Worm (Caenorhabditis elegans) whole organism, L1 larva: ENCODE measurements around the gene F35C11.3.

ENCODE experiments used
- C34B4.2 ChIP-seq: sonication (generic microtip); optimal IDR thresholded peaks from 2 replicates; lab custom pipeline; 2017; ENCODE audit warnings: mild to moderate bottlenecking, missing genetic modification characterization, missing compliant biosample characterization
- Y116A8C.19 ChIP-seq: sonication (generic microtip); optimal IDR thresholded peaks from 2 replicates; lab custom pipeline; 2016; ENCODE audit warnings: missing compliant biosample characterization, missing genetic modification characterization, borderline replicate concordance
- blmp-1 ChIP-seq: fragments of 150-350 bp; optimal IDR thresholded peaks from 2 replicates; lab custom pipeline; 2014; ENCODE audit warnings: missing biosample characterization, missing genetic modification characterization
- ceh-8 ChIP-seq: fragments of 200-800 bp; sonication (Bioruptor generic); optimal IDR thresholded peaks from 2 replicates; lab custom pipeline; 2018; ENCODE audit warnings: mild to moderate bottlenecking, missing genetic modification characterization, moderate library complexity, missing compliant biosample characterization
- ceh-90 ChIP-seq: sonication (generic microtip); optimal IDR thresholded peaks from 2 replicates; lab custom pipeline; 2016; ENCODE audit warnings: missing genetic modification characterization, missing compliant biosample characterization
- dsc-1 ChIP-seq: sonication (generic microtip); optimal IDR thresholded peaks from 2 replicates; lab custom pipeline; 2016; ENCODE audit warnings: mild to moderate bottlenecking, missing genetic modification characterization, missing compliant biosample characterization
- efl-1 ChIP-seq, 4 experiments: fragments of 150-350 bp; optimal IDR thresholded peaks in 3 of 4; peaks in 1 of 4; 1 replicate in 1 of 4; 2 replicates in 3 of 4; lab custom pipeline; 2014; ENCODE audit warnings: missing biosample characterization in 2 of 4, missing genetic modification characterization in 2 of 4, missing genetic modification reagents in 2 of 4
- egl-27 ChIP-seq, 2 experiments: fragments of 150-350 bp in 1 of 2; sonication (generic microtip); optimal IDR thresholded peaks; 3 replicates each; lab custom pipeline; 2017 to 2018; ENCODE audit warnings: missing biosample characterization in 2 of 2, missing genetic modification characterization in 2 of 2, missing genetic modification reagents in 2 of 2
- elt-2 ChIP-seq: sonication (generic microtip); optimal IDR thresholded peaks from 2 replicates; lab custom pipeline; 2016; ENCODE audit warnings: missing genetic modification characterization, mild to moderate bottlenecking, inconsistent platforms, missing compliant biosample characterization, missing genetic modification reagents
- fkh-10 ChIP-seq: sonication (generic microtip); optimal IDR thresholded peaks from 2 replicates; lab custom pipeline; 2017; ENCODE audit warnings: missing biosample characterization, missing genetic modification reagents, missing genetic modification characterization
- hlh-17 ChIP-seq: fragments of 200-800 bp; sonication (Bioruptor generic); optimal IDR thresholded peaks from 2 replicates; lab custom pipeline; 2018; ENCODE audit warnings: missing genetic modification characterization, mild to moderate bottlenecking, missing compliant biosample characterization, moderate library complexity, borderline replicate concordance
- hlh-4 ChIP-seq: sonication (generic microtip); optimal IDR thresholded peaks from 2 replicates; lab custom pipeline; 2016; ENCODE audit warnings: mild to moderate bottlenecking, missing genetic modification characterization, missing compliant biosample characterization
- irx-1 ChIP-seq: sonication (generic microtip); optimal IDR thresholded peaks from 2 replicates; lab custom pipeline; 2016; ENCODE audit warnings: missing genetic modification characterization, missing compliant biosample characterization
- isw-1 ChIP-seq: fragments of 200-800 bp; sonication (Bioruptor generic); IDR thresholded peaks from 2 replicates; pipeline ENCODE4 v1.3.6; 2022; ENCODE audit warnings: missing genetic modification characterization, missing compliant biosample characterization
- jun-1 ChIP-seq: fragments of 150-350 bp; optimal IDR thresholded peaks from 2 replicates; lab custom pipeline; 2014; ENCODE audit warnings: missing biosample characterization, missing genetic modification reagents, missing genetic modification characterization
- lir-3 ChIP-seq: sonication (generic microtip); optimal IDR thresholded peaks from 2 replicates; lab custom pipeline; 2016; ENCODE audit warnings: mild to moderate bottlenecking, missing genetic modification characterization, moderate library complexity, missing compliant biosample characterization; ENCODE audit not compliant: poor library complexity
- lsy-2 ChIP-seq, 2 experiments: fragments of 150-350 bp; optimal IDR thresholded peaks; 2 replicates each; lab custom pipeline; 2014; ENCODE audit warnings: missing biosample characterization in 2 of 2, missing genetic modification characterization in 2 of 2
- mab-9 ChIP-seq: fragments of 200-800 bp; sonication (Bioruptor generic); IDR thresholded peaks from 2 replicates; pipeline ENCODE4 v1.3.6; 2022; ENCODE audit warnings: missing genetic modification reagents, missing genetic modification characterization, missing compliant biosample characterization
- mdl-1 ChIP-seq, 2 experiments: fragments of 150-350 bp; optimal IDR thresholded peaks; 2 replicates each; lab custom pipeline; 2014 to 2017; ENCODE audit warnings: missing biosample characterization in 2 of 2, missing genetic modification characterization in 2 of 2, inconsistent platforms in 1 of 2
- nhr-11 ChIP-seq: fragments of 150-350 bp; optimal IDR thresholded peaks from 2 replicates; lab custom pipeline; 2014; ENCODE audit warnings: missing biosample characterization, missing genetic modification characterization
- nhr-19 ChIP-seq: fragments of 200-800 bp; sonication (Bioruptor generic); conservative IDR thresholded peaks from 2 replicates; pipeline ENCODE4 v1.3.6; 2022; ENCODE audit warnings: missing genetic modification characterization, missing compliant biosample characterization
- nhr-47 ChIP-seq: sonication (generic microtip); optimal IDR thresholded peaks from 2 replicates; lab custom pipeline; 2016; ENCODE audit warnings: mild to moderate bottlenecking, missing genetic modification characterization, moderate library complexity, missing compliant biosample characterization
- nhr-76 ChIP-seq: sonication (generic microtip); optimal IDR thresholded peaks from 2 replicates; lab custom pipeline; 2017; ENCODE audit warnings: missing biosample characterization, missing genetic modification characterization
- nhr-85 ChIP-seq: sonication (generic microtip); peaks from one replicate; lab custom pipeline; 2016; ENCODE audit warnings: missing genetic modification characterization, inconsistent platforms, missing compliant biosample characterization
- pag-3 ChIP-seq: sonication (generic microtip); optimal IDR thresholded peaks from 2 replicates; lab custom pipeline; 2017; ENCODE audit warnings: missing genetic modification characterization, mild to moderate bottlenecking, missing compliant biosample characterization, antibody characterized with exemption, borderline replicate concordance; ENCODE audit not compliant: insufficient read depth
- pax-3 ChIP-seq: fragments of 200-800 bp; sonication (Bioruptor generic); optimal IDR thresholded peaks from 2 replicates; lab custom pipeline; 2018; ENCODE audit warnings: mild to moderate bottlenecking, missing genetic modification characterization, moderate library complexity, missing compliant biosample characterization
- pqm-1 ChIP-seq: sonication (generic microtip); optimal IDR thresholded peaks from 3 replicates; lab custom pipeline; 2017; ENCODE audit warnings: missing biosample characterization, missing genetic modification characterization
- rnt-1 ChIP-seq: sonication (generic microtip); optimal IDR thresholded peaks from 2 replicates; lab custom pipeline; 2016; ENCODE audit warnings: mild to moderate bottlenecking, missing genetic modification characterization, moderate library complexity, missing compliant biosample characterization
- snpc-4 ChIP-seq: fragments of 150-350 bp; optimal IDR thresholded peaks from 2 replicates; lab custom pipeline; 2014; ENCODE audit warnings: missing biosample characterization, missing genetic modification characterization
- sox-4 ChIP-seq: sonication (generic microtip); optimal IDR thresholded peaks from 2 replicates; lab custom pipeline; 2016; ENCODE audit warnings: missing genetic modification characterization, missing compliant biosample characterization
- sup-37 ChIP-seq: fragments of 200-800 bp; sonication (Bioruptor generic); optimal IDR thresholded peaks from 2 replicates; lab custom pipeline; 2018; ENCODE audit warnings: mild to moderate bottlenecking, missing genetic modification characterization, missing compliant biosample characterization
- unc-30 ChIP-seq: sonication (generic microtip); optimal IDR thresholded peaks from 2 replicates; lab custom pipeline; 2017; ENCODE audit warnings: missing biosample characterization, missing genetic modification characterization
- unc-86 ChIP-seq: sonication (generic microtip); optimal IDR thresholded peaks from 2 replicates; lab custom pipeline; 2016; ENCODE audit warnings: missing genetic modification characterization, missing compliant biosample characterization
- xbp-1 ChIP-seq: sonication (generic microtip); optimal IDR thresholded peaks from 2 replicates; lab custom pipeline; 2016; ENCODE audit warnings: missing genetic modification characterization, missing compliant biosample characterization
- zip-4 ChIP-seq: fragments of 200-800 bp; sonication (Bioruptor generic); optimal IDR thresholded peaks from 2 replicates; lab custom pipeline; 2018; ENCODE audit warnings: mild to moderate bottlenecking, missing genetic modification characterization, moderate library complexity, missing compliant biosample characterization

F35C11.3 gene

ce11 chrII:8204039-8204438 is 42.5 kb upstream of the F35C11.3 start, which contains the start of gene col-76:
Gene col-76, plus strand, starts transcription at chrII:8204339.
- TF ChIP-seq nhr-19 (GFP tag; lab: Robert Waterston, UW) (no peak), sox-4 (tag; lab: Kevin White, UChicago) (no peak), xbp-1 (tag; lab: Kevin White, UChicago) (no peak), nhr-76 (no peak), nhr-11 (tag; lab: Kevin White, UChicago) (no peak), unc-86 (tag; lab: Kevin White, UChicago) (no peak), nhr-85 (tag; lab: Kevin White, UChicago) (no peak), rnt-1 (tag; lab: Kevin White, UChicago) (no peak), Y116A8C.19 (no peak), lir-3 (no peak)
- TF ChIP-seq, all 84 proteins: peak for 0

- no peak for TF ChIP-seq irx-1 (tag; lab: Kevin White, UChicago)
- no peak for TF ChIP-seq C34B4.2
- no peak for TF ChIP-seq nhr-47 (tag; lab: Kevin White, UChicago)
- no peak for TF ChIP-seq hlh-17 (GFP tag; lab: Kevin White, UChicago)
- no peak for TF ChIP-seq isw-1 (GFP tag; lab: Robert Waterston, UW)
- TF ChIP-seq pax-3 = no peak
- no peak for TF ChIP-seq efl-1 (optimal IDR thresholded peaks at IDR 0.05; lab: Kevin White, UChicago)
- TF ChIP-seq efl-1 (GFP tag; optimal IDR thresholded peaks at IDR 0.05 in 1 of 2; lab: Kevin White, UChicago) = peak in 1 of 2 experiments; percentile 79
- no peak for TF ChIP-seq lir-3
- TF ChIP-seq snpc-4 (tag; lab: Kevin White, UChicago) = no peak
- peak; percentile 30 for TF ChIP-seq elt-2
- TF ChIP-seq lsy-2 (tag; optimal IDR thresholded peaks at IDR 0.05; lab: Kevin White, UChicago) = no peak
Measured at ce11 chrII:8205612-8206011, 41.0 kb upstream of the F35C11.3 start.

ce11 chrII:8209476-8209875 is 37.1 kb upstream of the F35C11.3 start, which contains the start of gene M110.8:
Gene M110.8, minus strand, starts transcription at chrII:8209576.
- no peak for TF ChIP-seq pqm-1 (tag; lab: Kevin White, UChicago)
- no peak for TF ChIP-seq ceh-90 (tag; lab: Kevin White, UChicago)
- no peak for TF ChIP-seq egl-27 (tag; optimal IDR thresholded peaks at IDR 0.05; lab: Kevin White, UChicago)
- TF ChIP-seq isw-1 (GFP tag; lab: Robert Waterston, UW) = no peak
- TF ChIP-seq nhr-47 (tag; lab: Kevin White, UChicago) = no peak

ce11 chrII:8212680-8213079 is 33.9 kb upstream of the F35C11.3 start, which contains the start of gene twk-3:
Gene twk-3, minus strand, starts transcription at chrII:8212780.
- TF ChIP-seq zip-4 (GFP tag; lab: Kevin White, UChicago) = no peak
- no peak for TF ChIP-seq mab-9 (GFP tag; lab: Robert Waterston, UW)
- TF ChIP-seq pag-3 (tag; lab: Kevin White, UChicago) = no peak
- no peak for TF ChIP-seq sup-37 (GFP tag; lab: Kevin White, UChicago)
- TF ChIP-seq efl-1 (optimal IDR thresholded peaks at IDR 0.05; lab: Kevin White, UChicago) = no peak
- TF ChIP-seq efl-1 (GFP tag; optimal IDR thresholded peaks at IDR 0.05 in 1 of 2; lab: Kevin White, UChicago) = no peak

- TF ChIP-seq snpc-4 (tag; lab: Kevin White, UChicago) = no peak
- no peak for TF ChIP-seq blmp-1
- TF ChIP-seq ceh-8 (GFP tag; lab: Kevin White, UChicago) = no peak
- TF ChIP-seq unc-30 (tag; lab: Kevin White, UChicago) = no peak
- TF ChIP-seq pag-3 (tag; lab: Kevin White, UChicago) = no peak
- no peak for TF ChIP-seq fkh-10 (GFP tag; lab: Kevin White, UChicago)
- TF ChIP-seq dsc-1 (tag; lab: Kevin White, UChicago) = no peak
- TF ChIP-seq egl-27 (tag; optimal IDR thresholded peaks at IDR 0.05; lab: Kevin White, UChicago) = no peak
- no peak for TF ChIP-seq xbp-1 (tag; lab: Kevin White, UChicago)
- TF ChIP-seq hlh-17 (GFP tag; lab: Kevin White, UChicago) = no peak
- no peak for TF ChIP-seq jun-1 (tag; lab: Kevin White, UChicago)
- TF ChIP-seq mdl-1 (tag; optimal IDR thresholded peaks at IDR 0.05; lab: Kevin White, UChicago) = no peak
- TF ChIP-seq hlh-4 (tag; lab: Kevin White, UChicago) = no peak
- TF ChIP-seq lsy-2 (tag; optimal IDR thresholded peaks at IDR 0.05; lab: Kevin White, UChicago) = no peak
Measured at ce11 chrII:8214367-8214766, 32.2 kb upstream of the F35C11.3 start, which contains the start of gene M110.10. Gene M110.10, minus strand, starts transcription at chrII:8214467.
